Fruit fly (Drosophila melanogaster): Measurements from ENCODE around the gene noc.

Gene noc

DNA sequence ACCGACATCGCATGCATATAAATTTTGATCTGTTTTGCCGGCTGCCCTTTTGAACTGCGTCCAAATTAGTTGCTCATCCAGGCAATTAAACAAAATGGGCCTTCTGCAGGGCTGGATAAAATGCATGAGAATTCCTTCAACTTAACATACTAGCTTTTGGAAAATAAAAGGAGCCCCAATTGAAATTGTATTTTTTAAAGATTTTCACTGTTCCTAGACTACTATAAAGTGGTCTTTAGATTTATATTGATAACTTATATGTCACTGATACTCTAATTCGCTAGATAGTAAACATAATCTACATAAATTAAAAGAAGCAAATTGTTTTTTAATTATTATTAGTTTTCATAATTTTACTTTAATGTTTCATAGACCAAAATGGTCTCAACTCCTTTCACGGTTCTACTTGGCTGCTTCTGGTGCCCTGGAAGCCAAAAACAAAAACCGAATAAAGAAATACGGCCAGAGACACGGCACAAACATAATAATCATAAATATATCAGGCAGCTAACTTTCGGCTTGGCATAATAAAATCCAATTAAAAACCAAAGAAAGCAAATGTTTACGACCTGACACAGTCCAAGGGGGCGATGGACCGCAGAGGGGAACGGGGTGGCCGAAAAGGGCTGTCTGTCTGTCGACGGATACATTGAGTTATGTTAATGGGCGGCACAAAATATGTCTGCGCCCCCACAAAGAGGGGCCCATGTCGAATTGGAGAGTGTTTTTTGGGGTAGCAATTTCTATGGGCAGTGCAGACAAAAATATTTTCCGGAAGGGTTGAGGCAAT, 47.0 kb downstream of the noc start (continued):
- TF ChIP-seq amos (GFP tag; IDR thresholded peaks at IDR 0.05; ENCODE audit: partially characterized antibody) (no peak), CG14710 (tag; optimal IDR thresholded peaks at IDR 0.05) (peak; percentile 69), CG4854 (GFP tag; optimal IDR thresholded peaks at IDR 0.05) (no peak), CG10431 (GFP tag; optimal IDR thresholded peaks at IDR 0.05) (peak; percentile 9), fu2 (GFP tag; optimal IDR thresholded peaks at IDR 0.05) (no peak), usp (GFP tag; optimal IDR thresholded peaks at IDR 0.05) (no peak), Sry-δ (GFP tag; optimal IDR thresholded peaks at IDR 0.05) (no peak), caup (GFP tag; optimal IDR thresholded peaks at IDR 0.05; ENCODE audit: severe bottlenecking) (no peak), CG15479 (GFP tag; optimal IDR thresholded peaks at IDR 0.05) (no peak), tap (tag; optimal IDR thresholded peaks at IDR 0.05) (peak; percentile 13), croc (GFP tag; conservative IDR thresholded peaks at IDR 0.05) (no peak; the same call in 2 of the 3 replicates), Hr78 (GFP tag; optimal IDR thresholded peaks at IDR 0.05) (peak in 1 of 2 experiments; percentile 81), gem (tag; optimal IDR thresholded peaks at IDR 0.05) (peak; percentile 73), crol (GFP tag; IDR thresholded peaks at IDR 0.05) (peak; percentile 94), aop (GFP tag; IDR thresholded peaks at IDR 0.05) (0 out of 2 replicates have a peak, but pooled peaks have one; percentile 24), CG2678 (tag; optimal IDR thresholded peaks at IDR 0.05) (peak; percentile 66), oc (tag; optimal IDR thresholded peaks at IDR 0.05) (peak; percentile 39), sens (GFP tag) (peak; percentile 35), slp2 (GFP tag; optimal IDR thresholded peaks at IDR 0.05) (no peak), CG12744 (GFP tag; optimal IDR thresholded peaks at IDR 0.05) (no peak), CG8924 (tag; optimal IDR thresholded peaks at IDR 0.05) (peak; percentile 45), chif (GFP tag; optimal IDR thresholded peaks at IDR 0.05) (no peak), Hmr (GFP tag; optimal IDR thresholded peaks at IDR 0.05) (no peak), Six4 (GFP tag; optimal IDR thresholded peaks at IDR 0.05) (no peak), ci (GFP tag; IDR thresholded peaks at IDR 0.05) (no peak), chinmo (GFP tag; IDR thresholded peaks at IDR 0.05; ENCODE audit: partially characterized antibody) (0 out of 4 replicates have a peak, but pooled peaks have one; percentile 25), tio (GFP tag; optimal IDR thresholded peaks at IDR 0.05) (no peak), Bteb2 (GFP tag; optimal IDR thresholded peaks at IDR 0.05) (no peak), CG3163 (GFP tag; optimal IDR thresholded peaks at IDR 0.05) (no peak), otp (GFP tag; IDR thresholded peaks at IDR 0.05) (no peak; the same call in 2 of the 3 replicates), CG8359 (GFP tag; optimal IDR thresholded peaks at IDR 0.05; ENCODE audit: borderline replicate concordance) (no peak), schlank (tag; optimal IDR thresholded peaks at IDR 0.05) (no peak), Tbp (GFP tag; optimal IDR thresholded peaks at IDR 0.05) (no peak), CG14050 (GFP tag; IDR thresholded peaks at IDR 0.05) (no peak), NC2β (GFP tag; optimal IDR thresholded peaks at IDR 0.05) (no peak), Poxn (GFP tag; IDR thresholded peaks at IDR 0.05) (no peak), Atf6 (GFP tag; IDR thresholded peaks at IDR 0.05) (no peak), CoRest (tag; optimal IDR thresholded peaks at IDR 0.05) (peak; percentile 75), CG4282 (GFP tag; optimal IDR thresholded peaks at IDR 0.05) (no peak), Hand (GFP tag; optimal IDR thresholded peaks at IDR 0.05) (no peak), jing (GFP tag; optimal IDR thresholded peaks at IDR 0.05) (no peak), CG6854 (GFP tag; optimal IDR thresholded peaks at IDR 0.05) (no peak), CG17568 (GFP tag; optimal IDR thresholded peaks at IDR 0.05) (no peak), mld (GFP tag; IDR thresholded peaks at IDR 0.05; ENCODE audit: partially characterized antibody) (no peak), pho (GFP tag; optimal IDR thresholded peaks at IDR 0.05) (no peak), C15 (GFP tag; IDR thresholded peaks at IDR 0.05) (no peak), Hr39 (optimal IDR thresholded peaks at IDR 0.05) (no peak), CG5180 (GFP tag; optimal IDR thresholded peaks at IDR 0.05) (peak; percentile 15), D19B (GFP tag; optimal IDR thresholded peaks at IDR 0.05) (no peak)

Data from whole organism, embryonic.